Worm (Caenorhabditis elegans) whole organism, L2 larva: ENCODE results near the gene egrh-3.

Experiments used
- C34F6.9 ChIP-seq: fragments of 150-350 bp; optimal IDR thresholded peaks from 2 replicates; lab custom pipeline; 2014; ENCODE audit warnings: missing biosample characterization, missing genetic modification characterization
- F13H6.1 ChIP-seq: sonication (generic microtip); optimal IDR thresholded peaks from 2 replicates; lab custom pipeline; 2016; ENCODE audit warnings: missing genetic modification characterization, missing compliant biosample characterization
- R02D3.7 ChIP-seq: fragments of 150-350 bp; optimal IDR thresholded peaks from 2 replicates; lab custom pipeline; 2014; ENCODE audit warnings: missing biosample characterization, missing genetic modification characterization
- ZK546.5 ChIP-seq: sonication (generic microtip); optimal IDR thresholded peaks from 2 replicates; lab custom pipeline; 2017; ENCODE audit warnings: missing biosample characterization, missing genetic modification characterization
- alr-1 ChIP-seq: fragments of 150-350 bp; optimal IDR thresholded peaks from 2 replicates; lab custom pipeline; 2014; ENCODE audit warnings: missing biosample characterization, missing genetic modification characterization
- aly-2 ChIP-seq: fragments of 150-350 bp; optimal IDR thresholded peaks from 2 replicates; lab custom pipeline; 2014; ENCODE audit warnings: missing biosample characterization, missing genetic modification characterization
- ama-1 ChIP-seq: fragments of 150-350 bp; optimal IDR thresholded peaks from 2 replicates; lab custom pipeline; 2018; ENCODE audit warnings: inconsistent platforms
- blmp-1 ChIP-seq: sonication (generic microtip); optimal IDR thresholded peaks from 2 replicates; lab custom pipeline; 2017; ENCODE audit warnings: missing genetic modification characterization, mild to moderate bottlenecking, missing compliant biosample characterization, antibody characterized with exemption, moderate library complexity; ENCODE audit not compliant: insufficient read depth
- ceh-16 ChIP-seq: fragments of 150-350 bp; optimal IDR thresholded peaks from 2 replicates; lab custom pipeline; 2014; ENCODE audit warnings: missing biosample characterization, missing genetic modification characterization
- ceh-82 ChIP-seq: fragments of 150-350 bp; optimal IDR thresholded peaks from 2 replicates; lab custom pipeline; 2014; ENCODE audit warnings: missing biosample characterization, missing genetic modification characterization
- crh-2 ChIP-seq: sonication (generic microtip); optimal IDR thresholded peaks from 2 replicates; lab custom pipeline; 2017; ENCODE audit warnings: missing biosample characterization, missing genetic modification characterization
- egl-27 ChIP-seq: sonication (generic microtip); optimal IDR thresholded peaks from 3 replicates; lab custom pipeline; 2017; ENCODE audit warnings: missing biosample characterization, missing genetic modification reagents, missing genetic modification characterization
- elt-1 ChIP-seq: fragments of 150-350 bp; optimal IDR thresholded peaks from 2 replicates; lab custom pipeline; 2014; ENCODE audit warnings: missing biosample characterization, missing genetic modification characterization
- elt-3 ChIP-seq: sonication (generic microtip); optimal IDR thresholded peaks from 2 replicates; lab custom pipeline; 2017; ENCODE audit warnings: missing biosample characterization, missing genetic modification characterization
- fos-1 ChIP-seq: fragments of 150-350 bp; optimal IDR thresholded peaks from 2 replicates; lab custom pipeline; 2014; ENCODE audit warnings: missing biosample characterization, missing genetic modification characterization
- gmeb-1 ChIP-seq: fragments of 150-350 bp; optimal IDR thresholded peaks from 2 replicates; lab custom pipeline; 2014; ENCODE audit warnings: missing biosample characterization, missing genetic modification characterization
- lin-11 ChIP-seq: fragments of 150-350 bp; sonication (generic microtip); optimal IDR thresholded peaks from 2 replicates; lab custom pipeline; 2014; ENCODE audit warnings: missing biosample characterization, missing genetic modification characterization, inconsistent platforms, mixed read lengths
- lin-13 ChIP-seq: fragments of 150-350 bp; optimal IDR thresholded peaks from 2 replicates; lab custom pipeline; 2014; ENCODE audit warnings: missing biosample characterization, missing genetic modification reagents, missing genetic modification characterization
- lin-39 ChIP-seq: fragments of 150-350 bp; optimal IDR thresholded peaks from 2 replicates; lab custom pipeline; 2014; ENCODE audit warnings: missing biosample characterization, missing genetic modification reagents, missing genetic modification characterization
- lsy-2 ChIP-seq, 2 experiments: fragments of 150-350 bp in 1 of 2; sonication (generic microtip) in 1 of 2; optimal IDR thresholded peaks; 2 replicates each; lab custom pipeline; 2014 to 2017; ENCODE audit warnings: missing biosample characterization in 2 of 2, missing genetic modification characterization in 2 of 2
- mab-5 ChIP-seq: fragments of 150-350 bp; optimal IDR thresholded peaks from 2 replicates; lab custom pipeline; 2014; ENCODE audit warnings: missing biosample characterization, missing genetic modification characterization
- mbf-1 ChIP-seq: sonication (generic microtip); optimal IDR thresholded peaks from 2 replicates; lab custom pipeline; 2017; ENCODE audit warnings: missing biosample characterization, missing genetic modification characterization
- mdl-1 ChIP-seq, 2 experiments: fragments of 150-350 bp in 1 of 2; sonication (generic microtip) in 1 of 2; optimal IDR thresholded peaks; 2 replicates each; lab custom pipeline; 2017; ENCODE audit warnings: missing biosample characterization in 2 of 2, missing genetic modification characterization in 2 of 2
- nhr-10 ChIP-seq: sonication (generic microtip); optimal IDR thresholded peaks from 2 replicates; lab custom pipeline; 2017; ENCODE audit warnings: missing biosample characterization, missing genetic modification characterization
- nhr-11 ChIP-seq: fragments of 150-350 bp; optimal IDR thresholded peaks from 2 replicates; lab custom pipeline; 2014; ENCODE audit warnings: missing biosample characterization, missing genetic modification characterization
- nhr-12 ChIP-seq: fragments of 150-350 bp; optimal IDR thresholded peaks from 2 replicates; lab custom pipeline; 2014; ENCODE audit warnings: missing biosample characterization, missing genetic modification characterization
- nhr-129 ChIP-seq: fragments of 150-350 bp; optimal IDR thresholded peaks from 2 replicates; lab custom pipeline; 2014; ENCODE audit warnings: missing biosample characterization, missing genetic modification characterization
- nhr-21 ChIP-seq: fragments of 150-350 bp; optimal IDR thresholded peaks from 2 replicates; lab custom pipeline; 2014; ENCODE audit warnings: missing biosample characterization, missing genetic modification characterization
- nhr-23 ChIP-seq: fragments of 150-350 bp; optimal IDR thresholded peaks from 2 replicates; lab custom pipeline; 2014; ENCODE audit warnings: missing biosample characterization, missing genetic modification reagents, missing genetic modification characterization
- nhr-237 ChIP-seq: fragments of 150-350 bp; optimal IDR thresholded peaks from 2 replicates; lab custom pipeline; 2014; ENCODE audit warnings: missing biosample characterization, missing genetic modification characterization
- nhr-25 ChIP-seq: fragments of 150-350 bp; sonication (generic microtip); optimal IDR thresholded peaks from 3 replicates; lab custom pipeline; 2014; ENCODE audit warnings: missing biosample characterization, missing genetic modification characterization
- nhr-6 ChIP-seq: fragments of 150-350 bp; optimal IDR thresholded peaks from 2 replicates; lab custom pipeline; 2014; ENCODE audit warnings: missing biosample characterization, missing genetic modification characterization
- nhr-77 ChIP-seq: fragments of 150-350 bp; optimal IDR thresholded peaks from 2 replicates; lab custom pipeline; 2014; ENCODE audit warnings: missing biosample characterization, missing genetic modification characterization
- sem-4 ChIP-seq: fragments of 150-350 bp; optimal IDR thresholded peaks from 2 replicates; lab custom pipeline; 2014; ENCODE audit warnings: missing biosample characterization, missing genetic modification reagents, missing genetic modification characterization
- skn-1 ChIP-seq: sonication (generic microtip); optimal IDR thresholded peaks from 2 replicates; lab custom pipeline; 2017; ENCODE audit warnings: missing biosample characterization, missing genetic modification characterization
- sma-3 ChIP-seq: sonication (generic microtip); optimal IDR thresholded peaks from 2 replicates; lab custom pipeline; 2016; ENCODE audit warnings: missing genetic modification reagents, missing genetic modification characterization, missing compliant biosample characterization
- sma-9 ChIP-seq, 2 experiments: fragments of 150-350 bp in 1 of 2; sonication (generic microtip) in 1 of 2; optimal IDR thresholded peaks; 2 replicates each; lab custom pipeline; 2014 to 2016; ENCODE audit warnings: missing genetic modification characterization in 2 of 2, mild to moderate bottlenecking in 1 of 2, missing biosample characterization in 1 of 2, missing compliant biosample characterization in 1 of 2, missing genetic modification reagents in 1 of 2, moderate library complexity in 1 of 2
- snpc-4 ChIP-seq: fragments of 150-350 bp; optimal IDR thresholded peaks from 2 replicates; lab custom pipeline; 2014; ENCODE audit warnings: missing biosample characterization, missing genetic modification characterization
- unc-39 ChIP-seq: fragments of 150-350 bp; optimal IDR thresholded peaks from 2 replicates; lab custom pipeline; 2014; ENCODE audit warnings: missing biosample characterization, missing genetic modification characterization
- unc-55 ChIP-seq: fragments of 150-350 bp; sonication (generic microtip); optimal IDR thresholded peaks from 3 replicates; lab custom pipeline; 2014; ENCODE audit warnings: missing biosample characterization, missing genetic modification reagents, missing genetic modification characterization
- unc-62 ChIP-seq: fragments of 150-350 bp; optimal IDR thresholded peaks from 2 replicates; lab custom pipeline; 2014; ENCODE audit warnings: missing biosample characterization, missing genetic modification reagents, missing genetic modification characterization
- zag-1 ChIP-seq: fragments of 150-350 bp; optimal IDR thresholded peaks from 2 replicates; lab custom pipeline; 2014; ENCODE audit warnings: missing biosample characterization, missing genetic modification characterization
- ztf-1 ChIP-seq: fragments of 200-800 bp; sonication (Bioruptor generic); conservative IDR thresholded peaks from 2 replicates; pipeline ENCODE4 v1.3.6; 2022; ENCODE audit warnings: missing genetic modification characterization, missing compliant biosample characterization
- ztf-11 ChIP-seq: sonication (generic microtip); optimal IDR thresholded peaks from 2 replicates; lab custom pipeline; 2017; ENCODE audit warnings: missing biosample characterization, missing genetic modification characterization

The egrh-3 gene

ce11 chrIV:2639666-2640273, 48.8 kb downstream of the egrh-3 start:
- TF ChIP-seq sem-4 (tag; lab: Kevin White, UChicago) (no peak), nhr-12 (tag; lab: Kevin White, UChicago) (no peak), sma-9 (GFP tag; optimal IDR thresholded peaks at IDR 0.05; lab: Kevin White, UChicago) (peak; percentile 16), sma-9 (tag; optimal IDR thresholded peaks at IDR 0.05; lab: Kevin White, UChicago) (no peak), nhr-23 (tag; lab: Kevin White, UChicago) (no peak), unc-39 (tag; lab: Kevin White, UChicago) (no peak), ama-1 (no peak), alr-1 (tag; lab: Kevin White, UChicago) (no peak), lin-13 (GFP tag; lab: Kevin White, UChicago) (peak; percentile 1), aly-2 (no peak), lin-39 (tag; lab: Kevin White, UChicago) (no peak), sma-3 (GFP tag; lab: Kevin White, UChicago) (peak; percentile 23), ceh-16 (tag; lab: Kevin White, UChicago) (no peak), ZK546.5 (tag; lab: Kevin White, UChicago) (no peak), nhr-21 (tag; lab: Kevin White, UChicago) (no peak), elt-1 (tag; lab: Kevin White, UChicago) (no peak), skn-1 (no peak), nhr-6 (no peak), C34F6.9 (tag; lab: Kevin White, UChicago) (peak; percentile 4), ztf-1 (GFP tag; lab: Robert Waterston, UW) (no peak), unc-62 (GFP tag; lab: Kevin White, UChicago) (no peak), ztf-11 (tag; lab: Kevin White, UChicago) (no peak), crh-2 (tag; lab: Kevin White, UChicago) (peak; percentile 17), nhr-77 (tag; lab: Kevin White, UChicago) (no peak), lsy-2 (tag; optimal IDR thresholded peaks at IDR 0.05; lab: Kevin White, UChicago) (peak; percentile 41 to 50), mab-5 (tag; lab: Kevin White, UChicago) (no peak), nhr-129 (tag; lab: Kevin White, UChicago) (peak; percentile 45), gmeb-1 (tag; lab: Kevin White, UChicago) (peak; percentile 46), nhr-25 (tag; lab: Kevin White, UChicago) (no peak), elt-3 (tag; lab: Kevin White, UChicago) (no peak), nhr-10 (tag; lab: Kevin White, UChicago) (no peak), lin-11 (peak; percentile 22), blmp-1 (no peak), unc-55 (GFP tag; lab: Kevin White, UChicago) (peak; percentile 33), nhr-237 (tag; lab: Kevin White, UChicago) (no peak), mbf-1 (tag; lab: Kevin White, UChicago) (no peak), ceh-82 (tag; lab: Kevin White, UChicago) (no peak), zag-1 (tag; lab: Kevin White, UChicago) (no peak), fos-1 (tag; lab: Kevin White, UChicago) (no peak), snpc-4 (no peak), nhr-11 (tag; lab: Kevin White, UChicago) (no peak), R02D3.7 (no peak), F13H6.1 (peak; percentile 18), egl-27 (tag; lab: Kevin White, UChicago) (no peak)

- TF ChIP-seq sem-4 (tag; lab: Kevin White, UChicago) (no peak), elt-3 (tag; lab: Kevin White, UChicago) (no peak), sma-3 (GFP tag; lab: Kevin White, UChicago) (no peak), unc-39 (tag; lab: Kevin White, UChicago) (no peak), lsy-2 (tag; optimal IDR thresholded peaks at IDR 0.05; lab: Kevin White, UChicago) (no peak), crh-2 (tag; lab: Kevin White, UChicago) (no peak), blmp-1 (no peak), egl-27 (tag; lab: Kevin White, UChicago) (no peak), lin-11 (no peak), sma-9 (GFP tag; optimal IDR thresholded peaks at IDR 0.05; lab: Kevin White, UChicago) (no peak), sma-9 (tag; optimal IDR thresholded peaks at IDR 0.05; lab: Kevin White, UChicago) (no peak), ceh-82 (tag; lab: Kevin White, UChicago) (no peak), mdl-1 (tag; optimal IDR thresholded peaks at IDR 0.05; lab: Kevin White, UChicago) (no peak)
- TF ChIP-seq, all 48 proteins: peak for 0
These were observed 53.6 kb downstream of the egrh-3 start for ce11 chrIV:2634992-2635391.
